Worm (Caenorhabditis elegans): ENCODE measurements around the gene T11F9.14.

ce11 chrV:11445375-11445774 is 35.3 kb downstream of the T11F9.14 start:
- no peak for TF ChIP-seq mab-5 (tag; optimal IDR thresholded peaks at IDR 0.05)
- TF ChIP-seq lin-13 (tag; optimal IDR thresholded peaks at IDR 0.05): no peak
- TF ChIP-seq snpc-4 (tag; optimal IDR thresholded peaks at IDR 0.05): no peak
- no peak for TF ChIP-seq pha-4 (tag; optimal IDR thresholded peaks at IDR 0.05)
- no peak for TF ChIP-seq mep-1 (tag; optimal IDR thresholded peaks at IDR 0.05)
- no peak for TF ChIP-seq nhr-12 (tag; optimal IDR thresholded peaks at IDR 0.05)
- TF ChIP-seq tbx-8 (GFP tag; optimal IDR thresholded peaks at IDR 0.05): no peak
- TF ChIP-seq mls-2 (tag; optimal IDR thresholded peaks at IDR 0.05): peak; percentile 4
- TF ChIP-seq nhr-237 (tag; optimal IDR thresholded peaks at IDR 0.05): no peak
- no peak for TF ChIP-seq nhr-28 (tag; optimal IDR thresholded peaks at IDR 0.05)
- no peak for TF ChIP-seq nhr-2 (tag; optimal IDR thresholded peaks at IDR 0.05)
- TF ChIP-seq blmp-1 (tag; optimal IDR thresholded peaks at IDR 0.05): no peak
- no peak for TF ChIP-seq elt-1 (tag; optimal IDR thresholded peaks at IDR 0.05; ENCODE audit: borderline replicate concordance, insufficient read depth)
